Worm (Caenorhabditis elegans) whole organism, L1 larva: Measurements from ENCODE around the gene W05E10.5.

ENCODE experiments used
- lin-13 ChIP-seq: fragments of 150-350 bp; optimal IDR thresholded peaks from 2 replicates; lab custom pipeline; 2014; ENCODE audit warnings: missing biosample characterization, missing genetic modification reagents, missing genetic modification characterization
- nhr-28 ChIP-seq: fragments of 150-350 bp; optimal IDR thresholded peaks from 2 replicates; lab custom pipeline; 2014; ENCODE audit warnings: missing biosample characterization, missing genetic modification characterization

DNA sequence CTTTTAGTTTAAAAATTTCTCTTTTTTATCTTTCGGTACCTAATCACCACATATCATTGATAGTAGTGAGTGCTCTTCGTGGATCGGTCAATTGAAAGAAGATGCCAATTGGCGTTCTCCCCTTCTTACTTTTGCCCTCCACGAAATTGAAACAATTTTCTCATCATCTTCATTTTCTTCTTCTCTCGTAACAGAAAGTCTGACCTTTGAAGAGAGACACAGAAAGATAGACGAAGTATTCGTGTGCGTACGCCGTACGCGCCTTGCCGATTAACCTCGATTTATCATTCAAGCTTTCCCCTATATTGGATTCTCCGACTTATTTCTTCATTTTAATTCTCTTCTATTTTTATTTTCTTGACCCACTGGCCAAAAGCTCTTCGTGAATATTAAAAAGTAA, 18.0 kb downstream of the W05E10.5 start:
- TF ChIP-seq nhr-28 (tag; lab: Kevin White, UChicago) (no peak), lin-13 (GFP tag; lab: Kevin White, UChicago) (no peak)
